Worm (Caenorhabditis elegans) whole organism, late embryonic: Measurements from ENCODE around the gene R05A10.7.

ENCODE experiments used
- C08G9.2 ChIP-seq: sonication (generic microtip); optimal IDR thresholded peaks from 2 replicates; lab custom pipeline; 2016; ENCODE audit warnings: mild to moderate bottlenecking, missing genetic modification characterization, moderate library complexity, missing compliant biosample characterization
- F13H6.1 ChIP-seq: sonication (generic microtip); optimal IDR thresholded peaks from 2 replicates; lab custom pipeline; 2016; ENCODE audit warnings: missing genetic modification characterization, missing compliant biosample characterization
- T23F11.4 ChIP-seq: fragments of 200-800 bp; sonication (Bioruptor generic); optimal IDR thresholded peaks from 2 replicates; lab custom pipeline; 2018; ENCODE audit warnings: mild to moderate bottlenecking, missing genetic modification characterization, missing compliant biosample characterization
- ahr-1 ChIP-seq: sonication (generic microtip); optimal IDR thresholded peaks from 2 replicates; lab custom pipeline; 2016; ENCODE audit warnings: missing genetic modification characterization, missing compliant biosample characterization
- ceh-14 ChIP-seq: sonication (generic microtip); optimal IDR thresholded peaks from 2 replicates; lab custom pipeline; 2016; ENCODE audit warnings: missing genotype, missing genetic modification characterization, missing compliant biosample characterization
- ceh-18 ChIP-seq: sonication (generic microtip); optimal IDR thresholded peaks from 2 replicates; lab custom pipeline; 2016; ENCODE audit warnings: missing genetic modification characterization, missing compliant biosample characterization
- ceh-19 ChIP-seq: fragments of 200-800 bp; sonication (Bioruptor generic); optimal IDR thresholded peaks from 2 replicates; lab custom pipeline; 2018; ENCODE audit warnings: mild to moderate bottlenecking, missing genetic modification characterization, missing compliant biosample characterization
- ceh-2 ChIP-seq: sonication (generic microtip); optimal IDR thresholded peaks from 2 replicates; lab custom pipeline; 2016; ENCODE audit warnings: missing genotype, missing genetic modification characterization, missing compliant biosample characterization
- ceh-24 ChIP-seq: sonication (generic microtip); optimal IDR thresholded peaks from 2 replicates; lab custom pipeline; 2016; ENCODE audit warnings: mild to moderate bottlenecking, missing genetic modification characterization, missing compliant biosample characterization
- ceh-34 ChIP-seq: sonication (generic microtip); optimal IDR thresholded peaks from 2 replicates; lab custom pipeline; 2016; ENCODE audit warnings: mild to moderate bottlenecking, missing genetic modification characterization, missing compliant biosample characterization
- ceh-45 ChIP-seq: fragments of 200-800 bp; sonication (Bioruptor generic); IDR thresholded peaks from 2 replicates; pipeline ENCODE4 v1.3.6; 2022; ENCODE audit warnings: missing genetic modification reagents, missing genetic modification characterization, missing compliant biosample characterization
- ceh-6 ChIP-seq: fragments of 200-800 bp; sonication (Bioruptor generic); optimal IDR thresholded peaks from 2 replicates; lab custom pipeline; 2018; ENCODE audit warnings: mild to moderate bottlenecking, missing genetic modification characterization, missing compliant biosample characterization
- elt-2 ChIP-seq: sonication (generic microtip); optimal IDR thresholded peaks from 2 replicates; lab custom pipeline; 2016; ENCODE audit warnings: missing genetic modification reagents, missing genetic modification characterization, missing compliant biosample characterization
- eyg-1 ChIP-seq: sonication (generic microtip); optimal IDR thresholded peaks from 2 replicates; lab custom pipeline; 2016; ENCODE audit warnings: missing genotype, missing genetic modification characterization, missing compliant biosample characterization
- fax-1 ChIP-seq: sonication (generic microtip); optimal IDR thresholded peaks from 2 replicates; lab custom pipeline; 2016; ENCODE audit warnings: missing genotype, missing genetic modification characterization, missing compliant biosample characterization
- fkh-10 ChIP-seq: fragments of 150-350 bp; optimal IDR thresholded peaks from 2 replicates; lab custom pipeline; 2014; ENCODE audit warnings: missing biosample characterization, missing genetic modification reagents, missing genetic modification characterization
- fkh-6 ChIP-seq: sonication (generic microtip); optimal IDR thresholded peaks from 2 replicates; lab custom pipeline; 2016; ENCODE audit warnings: missing genetic modification characterization, missing compliant biosample characterization
- gmeb-2 ChIP-seq: sonication (generic microtip); optimal IDR thresholded peaks from 2 replicates; lab custom pipeline; 2016; ENCODE audit warnings: missing genetic modification characterization, inconsistent platforms, missing compliant biosample characterization
- hlh-30 ChIP-seq: sonication (generic microtip); optimal IDR thresholded peaks from 2 replicates; lab custom pipeline; 2017; ENCODE audit warnings: antibody characterized with exemption, missing genetic modification characterization, missing compliant biosample characterization; ENCODE audit not compliant: insufficient read depth
- hlh-6 ChIP-seq: sonication (generic microtip); optimal IDR thresholded peaks from 2 replicates; lab custom pipeline; 2016; ENCODE audit warnings: missing genotype, missing genetic modification characterization, missing compliant biosample characterization
- lim-6 ChIP-seq: sonication (generic microtip); optimal IDR thresholded peaks from 2 replicates; lab custom pipeline; 2016; ENCODE audit warnings: missing genetic modification characterization, missing compliant biosample characterization
- mec-3 ChIP-seq: sonication (generic microtip); optimal IDR thresholded peaks from 2 replicates; lab custom pipeline; 2016; ENCODE audit warnings: borderline replicate concordance, missing genetic modification characterization, missing compliant biosample characterization
- nhr-232 ChIP-seq: sonication (generic microtip); optimal IDR thresholded peaks from 2 replicates; lab custom pipeline; 2016; ENCODE audit warnings: missing genetic modification characterization, missing compliant biosample characterization
- npax-4 ChIP-seq: sonication (generic microtip); optimal IDR thresholded peaks from 2 replicates; lab custom pipeline; 2016; ENCODE audit warnings: missing genetic modification characterization, missing compliant biosample characterization
- pag-3 ChIP-seq: sonication (generic microtip); optimal IDR thresholded peaks from 2 replicates; lab custom pipeline; 2016; ENCODE audit warnings: missing compliant biosample characterization, missing genetic modification characterization, borderline replicate concordance
- pat-9 ChIP-seq: fragments of 200-800 bp; sonication (Bioruptor generic); optimal IDR thresholded peaks from 2 replicates; lab custom pipeline; 2018; ENCODE audit warnings: mild to moderate bottlenecking, missing genetic modification characterization, moderate library complexity, missing compliant biosample characterization
- pax-1 ChIP-seq: fragments of 150-350 bp; optimal IDR thresholded peaks from 2 replicates; lab custom pipeline; 2014; ENCODE audit warnings: missing biosample characterization, missing genetic modification characterization
- pqm-1 ChIP-seq: sonication (generic microtip); optimal IDR thresholded peaks from 2 replicates; lab custom pipeline; 2016; ENCODE audit warnings: missing genetic modification characterization, missing compliant biosample characterization
- pros-1 ChIP-seq: fragments of 150-350 bp; optimal IDR thresholded peaks from 2 replicates; lab custom pipeline; 2014; ENCODE audit warnings: missing biosample characterization, missing genetic modification reagents, missing genetic modification characterization
- unc-3 ChIP-seq, 2 experiments: fragments of 200-800 bp in 1 of 2; sonication (Bioruptor generic) in 1 of 2; sonication (generic microtip) in 1 of 2; conservative IDR thresholded peaks in 1 of 2; optimal IDR thresholded peaks in 1 of 2; 2 replicates each; pipeline versions ENCODE4 v1.3.6 to Lab custom; 2016 to 2022; ENCODE audit warnings: missing compliant biosample characterization in 2 of 2, missing genetic modification characterization in 2 of 2, missing genetic modification reagents in 1 of 2
- unc-42 ChIP-seq: sonication (generic microtip); optimal IDR thresholded peaks from 2 replicates; lab custom pipeline; 2016; ENCODE audit warnings: missing genotype, missing genetic modification characterization, missing compliant biosample characterization
- unc-55 ChIP-seq: sonication (generic microtip); optimal IDR thresholded peaks from 2 replicates; lab custom pipeline; 2017; ENCODE audit warnings: missing biosample characterization, missing genetic modification reagents, missing genetic modification characterization

R05A10.7 gene

ce11 chrIV:14191919-14192318 lies 29.2 kb upstream of the R05A10.7 start, which contains the start of gene K01G12.22:
Gene K01G12.22, plus strand, starts transcription at chrIV:14192219.
- no peak for TF ChIP-seq ahr-1 (tag; lab: Kevin White, UChicago)
- TF ChIP-seq pat-9 (tag; lab: Kevin White, UChicago), result no peak
- TF ChIP-seq unc-3 (GFP tag; conservative IDR thresholded peaks at IDR 0.05; lab: Robert Waterston, UW), result no peak
- TF ChIP-seq unc-3 (tag; optimal IDR thresholded peaks at IDR 0.05; lab: Kevin White, UChicago), result no peak

DNA sequence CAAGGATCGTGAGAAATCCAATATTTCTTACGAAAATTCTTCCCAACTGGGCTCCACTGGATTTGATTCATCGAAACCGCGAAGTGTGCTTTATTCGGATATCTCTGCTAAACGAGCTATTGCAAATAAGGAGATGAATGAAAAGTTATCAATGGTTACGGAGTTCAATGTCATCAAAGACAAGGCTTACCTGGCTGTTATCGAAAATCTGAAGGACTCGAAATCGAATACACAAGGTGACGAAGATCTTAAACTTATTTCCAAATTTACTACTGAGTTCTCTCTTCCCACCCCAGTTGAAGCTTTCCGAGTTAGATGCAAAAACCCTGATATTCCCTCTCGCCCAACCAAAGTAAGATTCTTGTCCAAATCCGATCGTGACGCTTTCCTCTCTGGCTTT lies 23.6 kb upstream of the R05A10.7 start:
- TF ChIP-seq pax-1 (tag; lab: Kevin White, UChicago) (no peak), ceh-2 (tag; lab: Kevin White, UChicago) (no peak), pqm-1 (tag; lab: Kevin White, UChicago) (no peak), hlh-6 (tag; lab: Kevin White, UChicago) (no peak)

ce11 chrIV:14182077-14182476 lies 19.4 kb upstream of the R05A10.7 start, which contains the start of gene R05A10.1:
Gene R05A10.1, plus strand, starts transcription at chrIV:14182377.
- TF ChIP-seq fax-1 (tag; lab: Kevin White, UChicago), result no peak
- no peak for TF ChIP-seq F13H6.1
- no peak for TF ChIP-seq ceh-34 (tag; lab: Kevin White, UChicago)
- TF ChIP-seq ceh-19 (GFP tag; lab: Kevin White, UChicago), result no peak
- TF ChIP-seq gmeb-2 (tag; lab: Kevin White, UChicago), result no peak
- TF ChIP-seq elt-2 (tag; lab: Kevin White, UChicago), result no peak
- no peak for TF ChIP-seq pros-1 (tag; lab: Kevin White, UChicago)
- TF ChIP-seq eyg-1, result no peak

- TF ChIP-seq pax-1 (tag; lab: Kevin White, UChicago) (no peak), ceh-18 (tag; lab: Kevin White, UChicago) (no peak), C08G9.2 (tag; lab: Kevin White, UChicago) (no peak), ceh-6 (no peak), ceh-14 (tag; lab: Kevin White, UChicago) (no peak)
Observed at ce11 chrIV:14177058-14177457, 14.4 kb upstream of the R05A10.7 start, which contains the start of gene R05A10.2. Gene R05A10.2, plus strand, starts transcription at chrIV:14177271.

ce11 chrIV:14176373-14176772 lies 13.7 kb upstream of the R05A10.7 start, which contains the start of gene R05A10.3:
Gene R05A10.3, minus strand, starts transcription at chrIV:14176473.
- TF ChIP-seq npax-4 (tag; lab: Kevin White, UChicago), result no peak
- no peak for TF ChIP-seq C08G9.2 (tag; lab: Kevin White, UChicago)
- no peak for TF ChIP-seq unc-3 (GFP tag; conservative IDR thresholded peaks at IDR 0.05; lab: Robert Waterston, UW)
- no peak for TF ChIP-seq unc-3 (tag; optimal IDR thresholded peaks at IDR 0.05; lab: Kevin White, UChicago)
- TF ChIP-seq ceh-45, result no peak
- TF ChIP-seq ceh-6, result no peak
- no peak for TF ChIP-seq ceh-14 (tag; lab: Kevin White, UChicago)
- no peak for TF ChIP-seq unc-55 (GFP tag; lab: Kevin White, UChicago)
- no peak for TF ChIP-seq pag-3
- no peak for TF ChIP-seq nhr-232 (tag; lab: Kevin White, UChicago)
- TF ChIP-seq lim-6 (tag; lab: Kevin White, UChicago), result no peak
- TF ChIP-seq mec-3 (tag; lab: Kevin White, UChicago), result no peak
- no peak for TF ChIP-seq F13H6.1
- no peak for TF ChIP-seq unc-42 (tag; lab: Kevin White, UChicago)
- no peak for TF ChIP-seq fkh-10 (GFP tag; lab: Kevin White, UChicago)
- TF ChIP-seq hlh-30 (tag; lab: Kevin White, UChicago), result no peak
- TF ChIP-seq fkh-6, result no peak
- TF ChIP-seq ceh-24 (tag; lab: Kevin White, UChicago), result no peak
- no peak for TF ChIP-seq T23F11.4 (GFP tag; lab: Kevin White, UChicago)
- no peak for TF ChIP-seq elt-2 (tag; lab: Kevin White, UChicago)
- no peak for TF ChIP-seq ceh-34 (tag; lab: Kevin White, UChicago)
- TF ChIP-seq, all 69 proteins: peak for 0
